Worm (Caenorhabditis elegans) whole organism, L2 larva: Measurements from ENCODE around the gene C25H3.3.
A peak's percentile ranks its signal among the peaks of the same experiment; 100 is the strongest.

Experiments
- C34F6.9 ChIP-seq: fragments of 150-350 bp; optimal IDR thresholded peaks from 2 replicates; lab custom pipeline; 2014; ENCODE audit warnings: missing biosample characterization, missing genetic modification characterization
- F13H6.1 ChIP-seq: sonication (generic microtip); optimal IDR thresholded peaks from 2 replicates; lab custom pipeline; 2016; ENCODE audit warnings: missing genetic modification characterization, missing compliant biosample characterization
- Y55F3AM.14 ChIP-seq: fragments of 200-800 bp; sonication (Bioruptor generic); optimal IDR thresholded peaks from 2 replicates; lab custom pipeline; 2018; ENCODE audit warnings: mild to moderate bottlenecking, missing genetic modification characterization, missing compliant biosample characterization
- ZK546.5 ChIP-seq: sonication (generic microtip); optimal IDR thresholded peaks from 2 replicates; lab custom pipeline; 2017; ENCODE audit warnings: missing biosample characterization, missing genetic modification characterization
- alr-1 ChIP-seq: fragments of 150-350 bp; optimal IDR thresholded peaks from 2 replicates; lab custom pipeline; 2014; ENCODE audit warnings: missing biosample characterization, missing genetic modification characterization
- aly-2 ChIP-seq: fragments of 150-350 bp; optimal IDR thresholded peaks from 2 replicates; lab custom pipeline; 2014; ENCODE audit warnings: missing biosample characterization, missing genetic modification characterization
- ama-1 ChIP-seq: fragments of 150-350 bp; optimal IDR thresholded peaks from 2 replicates; lab custom pipeline; 2018; ENCODE audit warnings: inconsistent platforms
- blmp-1 ChIP-seq: sonication (generic microtip); optimal IDR thresholded peaks from 2 replicates; lab custom pipeline; 2017; ENCODE audit warnings: missing genetic modification characterization, mild to moderate bottlenecking, missing compliant biosample characterization, antibody characterized with exemption, moderate library complexity; ENCODE audit not compliant: insufficient read depth
- ceh-16 ChIP-seq: fragments of 150-350 bp; optimal IDR thresholded peaks from 2 replicates; lab custom pipeline; 2014; ENCODE audit warnings: missing biosample characterization, missing genetic modification characterization
- crh-2 ChIP-seq: sonication (generic microtip); optimal IDR thresholded peaks from 2 replicates; lab custom pipeline; 2017; ENCODE audit warnings: missing biosample characterization, missing genetic modification characterization
- dmd-4 ChIP-seq: sonication (generic microtip); optimal IDR thresholded peaks from 2 replicates; lab custom pipeline; 2017; ENCODE audit warnings: missing biosample characterization, missing genetic modification characterization
- elt-1 ChIP-seq: fragments of 150-350 bp; optimal IDR thresholded peaks from 2 replicates; lab custom pipeline; 2014; ENCODE audit warnings: missing biosample characterization, missing genetic modification characterization
- elt-3 ChIP-seq: sonication (generic microtip); optimal IDR thresholded peaks from 2 replicates; lab custom pipeline; 2017; ENCODE audit warnings: missing biosample characterization, missing genetic modification characterization
- fos-1 ChIP-seq: fragments of 150-350 bp; optimal IDR thresholded peaks from 2 replicates; lab custom pipeline; 2014; ENCODE audit warnings: missing biosample characterization, missing genetic modification characterization
- gmeb-1 ChIP-seq: fragments of 150-350 bp; optimal IDR thresholded peaks from 2 replicates; lab custom pipeline; 2014; ENCODE audit warnings: missing biosample characterization, missing genetic modification characterization
- lin-13 ChIP-seq: fragments of 150-350 bp; optimal IDR thresholded peaks from 2 replicates; lab custom pipeline; 2014; ENCODE audit warnings: missing biosample characterization, missing genetic modification reagents, missing genetic modification characterization
- lin-39 ChIP-seq: fragments of 150-350 bp; optimal IDR thresholded peaks from 2 replicates; lab custom pipeline; 2014; ENCODE audit warnings: missing biosample characterization, missing genetic modification reagents, missing genetic modification characterization
- lsy-2 ChIP-seq, 2 experiments: fragments of 150-350 bp in 1 of 2; sonication (generic microtip) in 1 of 2; optimal IDR thresholded peaks; 2 replicates each; lab custom pipeline; 2014 to 2017; ENCODE audit warnings: missing biosample characterization in 2 of 2, missing genetic modification characterization in 2 of 2
- mbf-1 ChIP-seq: sonication (generic microtip); optimal IDR thresholded peaks from 2 replicates; lab custom pipeline; 2017; ENCODE audit warnings: missing biosample characterization, missing genetic modification characterization
- mdl-1 ChIP-seq, 2 experiments: fragments of 150-350 bp in 1 of 2; sonication (generic microtip) in 1 of 2; optimal IDR thresholded peaks; 2 replicates each; lab custom pipeline; 2017; ENCODE audit warnings: missing biosample characterization in 2 of 2, missing genetic modification characterization in 2 of 2
- nhr-10 ChIP-seq: sonication (generic microtip); optimal IDR thresholded peaks from 2 replicates; lab custom pipeline; 2017; ENCODE audit warnings: missing biosample characterization, missing genetic modification characterization
- nhr-21 ChIP-seq: fragments of 150-350 bp; optimal IDR thresholded peaks from 2 replicates; lab custom pipeline; 2014; ENCODE audit warnings: missing biosample characterization, missing genetic modification characterization
- nhr-23 ChIP-seq: fragments of 150-350 bp; optimal IDR thresholded peaks from 2 replicates; lab custom pipeline; 2014; ENCODE audit warnings: missing biosample characterization, missing genetic modification reagents, missing genetic modification characterization
- nhr-25 ChIP-seq: fragments of 150-350 bp; sonication (generic microtip); optimal IDR thresholded peaks from 3 replicates; lab custom pipeline; 2014; ENCODE audit warnings: missing biosample characterization, missing genetic modification characterization
- peb-1 ChIP-seq: fragments of 150-350 bp; optimal IDR thresholded peaks from 2 replicates; lab custom pipeline; 2014; ENCODE audit warnings: missing biosample characterization, missing genetic modification characterization
- sem-4 ChIP-seq: fragments of 150-350 bp; optimal IDR thresholded peaks from 2 replicates; lab custom pipeline; 2014; ENCODE audit warnings: missing biosample characterization, missing genetic modification reagents, missing genetic modification characterization
- skn-1 ChIP-seq: sonication (generic microtip); optimal IDR thresholded peaks from 2 replicates; lab custom pipeline; 2017; ENCODE audit warnings: missing biosample characterization, missing genetic modification characterization
- sma-3 ChIP-seq: sonication (generic microtip); optimal IDR thresholded peaks from 2 replicates; lab custom pipeline; 2016; ENCODE audit warnings: missing genetic modification reagents, missing genetic modification characterization, missing compliant biosample characterization
- sma-9 ChIP-seq, 2 experiments: fragments of 150-350 bp in 1 of 2; sonication (generic microtip) in 1 of 2; optimal IDR thresholded peaks; 2 replicates each; lab custom pipeline; 2014 to 2016; ENCODE audit warnings: missing genetic modification characterization in 2 of 2, mild to moderate bottlenecking in 1 of 2, missing biosample characterization in 1 of 2, missing compliant biosample characterization in 1 of 2, missing genetic modification reagents in 1 of 2, moderate library complexity in 1 of 2
- snpc-4 ChIP-seq: fragments of 150-350 bp; optimal IDR thresholded peaks from 2 replicates; lab custom pipeline; 2014; ENCODE audit warnings: missing biosample characterization, missing genetic modification characterization
- unc-55 ChIP-seq: fragments of 150-350 bp; sonication (generic microtip); optimal IDR thresholded peaks from 3 replicates; lab custom pipeline; 2014; ENCODE audit warnings: missing biosample characterization, missing genetic modification reagents, missing genetic modification characterization
- unc-62 ChIP-seq: fragments of 150-350 bp; optimal IDR thresholded peaks from 2 replicates; lab custom pipeline; 2014; ENCODE audit warnings: missing biosample characterization, missing genetic modification reagents, missing genetic modification characterization
- ztf-1 ChIP-seq: fragments of 200-800 bp; sonication (Bioruptor generic); conservative IDR thresholded peaks from 2 replicates; pipeline ENCODE4 v1.3.6; 2022; ENCODE audit warnings: missing genetic modification characterization, missing compliant biosample characterization
- ztf-11 ChIP-seq: sonication (generic microtip); optimal IDR thresholded peaks from 2 replicates; lab custom pipeline; 2017; ENCODE audit warnings: missing biosample characterization, missing genetic modification characterization

C25H3.3 gene

DNA sequence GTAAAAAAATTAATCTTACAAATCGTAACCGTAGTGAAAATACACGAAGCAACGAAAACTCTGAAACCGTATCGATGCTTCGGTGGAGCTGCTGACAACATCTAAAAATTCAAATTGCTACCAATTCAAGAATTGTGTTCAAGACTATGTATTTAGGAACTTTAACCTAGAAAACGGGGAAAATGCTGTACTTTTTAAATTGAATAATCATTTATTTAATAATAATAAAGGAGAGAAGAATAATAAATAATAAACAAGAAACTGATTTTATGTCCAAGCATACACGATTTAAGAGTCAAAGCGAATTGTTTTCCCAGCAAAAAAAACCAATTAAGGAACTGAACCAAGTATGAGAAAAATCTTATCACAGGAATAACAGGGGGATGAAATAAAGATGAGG, 24.4 kb upstream of the C25H3.3 start, which contains the start of gene C25H3.17:
Gene C25H3.17, minus strand, starts transcription at position 101 of the 400 bp plus-strand sequence.
- no peak for TF ChIP-seq blmp-1 (tag; lab: Kevin White, UChicago)
- TF ChIP-seq nhr-10 (tag; lab: Kevin White, UChicago): no peak
- no peak for TF ChIP-seq dmd-4 (tag; lab: Kevin White, UChicago)
- TF ChIP-seq lin-39 (tag; lab: Kevin White, UChicago): no peak
- TF ChIP-seq ztf-1 (GFP tag; lab: Robert Waterston, UW): no peak
- no peak for TF ChIP-seq sma-3 (GFP tag; lab: Kevin White, UChicago)
- TF ChIP-seq elt-1 (tag; lab: Kevin White, UChicago): no peak
- no peak for TF ChIP-seq gmeb-1 (tag; lab: Kevin White, UChicago)
- TF ChIP-seq Y55F3AM.14 (GFP tag; lab: Kevin White, UChicago): no peak
- no peak for TF ChIP-seq fos-1 (tag; lab: Kevin White, UChicago)
- TF ChIP-seq, all 48 proteins: peak for 0

DNA sequence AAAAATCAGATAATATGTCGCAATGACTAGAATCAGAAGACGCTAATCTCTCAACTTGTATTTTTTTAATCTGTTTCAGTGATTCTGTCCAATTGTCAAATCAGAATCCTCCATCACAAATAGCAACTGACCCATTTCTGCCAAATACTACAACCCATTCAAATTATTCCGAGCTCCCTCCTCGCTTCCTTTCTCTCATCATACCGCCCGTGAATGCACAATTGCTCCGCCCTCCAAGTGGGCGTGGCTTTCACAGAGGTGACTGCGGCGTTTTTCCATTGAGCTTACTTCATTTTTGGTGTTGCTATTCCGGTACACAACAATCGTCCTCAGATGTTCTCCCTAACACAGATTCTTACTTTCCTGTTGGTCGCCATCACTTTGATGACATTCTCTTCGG, 13.3 kb upstream of the C25H3.3 start, which contains the start of gene flp-27:
Gene flp-27, plus strand, starts transcription at position 301 of the 400 bp plus-strand sequence.
- TF ChIP-seq lin-39 (tag; lab: Kevin White, UChicago) (no peak), mbf-1 (tag; lab: Kevin White, UChicago) (no peak), ceh-16 (tag; lab: Kevin White, UChicago) (no peak), alr-1 (tag; lab: Kevin White, UChicago) (no peak), unc-62 (GFP tag; lab: Kevin White, UChicago) (no peak), lin-13 (GFP tag; lab: Kevin White, UChicago) (no peak), nhr-23 (tag; lab: Kevin White, UChicago) (no peak), sma-9 (GFP tag; optimal IDR thresholded peaks at IDR 0.05; lab: Kevin White, UChicago) (no peak), sma-9 (tag; optimal IDR thresholded peaks at IDR 0.05; lab: Kevin White, UChicago) (no peak), ZK546.5 (tag; lab: Kevin White, UChicago) (no peak), snpc-4 (tag; lab: Kevin White, UChicago) (no peak), aly-2 (tag; lab: Kevin White, UChicago) (no peak), nhr-10 (tag; lab: Kevin White, UChicago) (no peak), ztf-11 (tag; lab: Kevin White, UChicago) (no peak), sem-4 (tag; lab: Kevin White, UChicago) (no peak), mdl-1 (tag; optimal IDR thresholded peaks at IDR 0.05; lab: Kevin White, UChicago) (no peak), F13H6.1 (tag; lab: Kevin White, UChicago) (no peak), ama-1 (no peak), skn-1 (tag; lab: Kevin White, UChicago) (no peak)

DNA sequence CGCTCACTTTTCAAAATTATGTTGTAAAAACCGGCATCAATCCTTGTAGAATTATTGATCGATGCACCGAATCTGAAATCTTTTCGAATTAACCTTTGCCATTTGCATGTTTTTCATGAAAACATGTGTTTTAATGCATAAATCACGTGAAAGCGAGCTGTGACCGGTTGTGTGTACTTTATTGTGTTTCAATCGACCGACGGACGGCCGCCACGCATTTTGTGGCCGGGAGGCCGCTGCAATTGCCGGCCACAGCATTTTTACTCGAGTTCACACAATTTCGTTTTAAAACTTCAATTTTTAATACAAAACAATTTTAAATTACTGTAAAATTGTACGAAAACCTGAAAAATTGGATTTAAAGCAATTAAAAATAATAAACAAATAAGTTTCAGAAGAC, 5.0 kb upstream of the C25H3.3 start, which contains the start of gene C25H3.11:
Gene C25H3.11, minus strand, starts transcription at position 82 of the 400 bp plus-strand sequence.
- TF ChIP-seq crh-2 (tag; lab: Kevin White, UChicago) (peak; percentile 59), elt-3 (tag; lab: Kevin White, UChicago) (no peak), sma-3 (GFP tag; lab: Kevin White, UChicago) (peak; percentile 10), C34F6.9 (tag; lab: Kevin White, UChicago) (peak; percentile 47), ztf-1 (GFP tag; lab: Robert Waterston, UW) (no peak), lsy-2 (tag; optimal IDR thresholded peaks at IDR 0.05; lab: Kevin White, UChicago) (peak in 1 of 2 experiments; percentile 43), unc-55 (peak; percentile 16), aly-2 (tag; lab: Kevin White, UChicago) (no peak), fos-1 (tag; lab: Kevin White, UChicago) (peak; percentile 33), nhr-21 (tag; lab: Kevin White, UChicago) (peak; percentile 21), F13H6.1 (tag; lab: Kevin White, UChicago) (peak; percentile 13), nhr-25 (peak; percentile 41)
- TF ChIP-seq, all 48 proteins: peak for 9

- TF ChIP-seq C34F6.9 (tag; lab: Kevin White, UChicago): peak; percentile 11
- TF ChIP-seq lsy-2 (tag; optimal IDR thresholded peaks at IDR 0.05; lab: Kevin White, UChicago): peak in 1 of 2 experiments; percentile 39
- no peak for TF ChIP-seq elt-3 (tag; lab: Kevin White, UChicago)
- TF ChIP-seq peb-1 (tag; lab: Kevin White, UChicago): no peak
Observed at ce11 chrII:5691216-5691771, 2.7 kb upstream of the C25H3.3 start, which contains the start of the genes ndub-5 and eif-2D. Gene ndub-5, minus strand, starts transcription at chrII:5691353. Gene eif-2D, plus strand, starts transcription at chrII:5691721.
